Worm (Caenorhabditis elegans) whole organism, L2 larva: ENCODE data around the gene lys-8.

Experiments
- C34F6.9 ChIP-seq: fragments of 150-350 bp; optimal IDR thresholded peaks from 2 replicates; lab custom pipeline; 2014; ENCODE audit warnings: missing biosample characterization, missing genetic modification characterization
- F13H6.1 ChIP-seq: sonication (generic microtip); optimal IDR thresholded peaks from 2 replicates; lab custom pipeline; 2016; ENCODE audit warnings: missing genetic modification characterization, missing compliant biosample characterization
- R02D3.7 ChIP-seq: fragments of 150-350 bp; optimal IDR thresholded peaks from 2 replicates; lab custom pipeline; 2014; ENCODE audit warnings: missing biosample characterization, missing genetic modification characterization
- Y55F3AM.14 ChIP-seq: fragments of 200-800 bp; sonication (Bioruptor generic); optimal IDR thresholded peaks from 2 replicates; lab custom pipeline; 2018; ENCODE audit warnings: mild to moderate bottlenecking, missing genetic modification characterization, missing compliant biosample characterization
- ZK546.5 ChIP-seq: sonication (generic microtip); optimal IDR thresholded peaks from 2 replicates; lab custom pipeline; 2017; ENCODE audit warnings: missing biosample characterization, missing genetic modification characterization
- alr-1 ChIP-seq: fragments of 150-350 bp; optimal IDR thresholded peaks from 2 replicates; lab custom pipeline; 2014; ENCODE audit warnings: missing biosample characterization, missing genetic modification characterization
- aly-2 ChIP-seq: fragments of 150-350 bp; optimal IDR thresholded peaks from 2 replicates; lab custom pipeline; 2014; ENCODE audit warnings: missing biosample characterization, missing genetic modification characterization
- ama-1 ChIP-seq: fragments of 150-350 bp; optimal IDR thresholded peaks from 2 replicates; lab custom pipeline; 2018; ENCODE audit warnings: inconsistent platforms
- blmp-1 ChIP-seq: sonication (generic microtip); optimal IDR thresholded peaks from 2 replicates; lab custom pipeline; 2017; ENCODE audit warnings: missing genetic modification characterization, mild to moderate bottlenecking, missing compliant biosample characterization, antibody characterized with exemption, moderate library complexity; ENCODE audit not compliant: insufficient read depth
- ceh-16 ChIP-seq: fragments of 150-350 bp; optimal IDR thresholded peaks from 2 replicates; lab custom pipeline; 2014; ENCODE audit warnings: missing biosample characterization, missing genetic modification characterization
- ceh-82 ChIP-seq: fragments of 150-350 bp; optimal IDR thresholded peaks from 2 replicates; lab custom pipeline; 2014; ENCODE audit warnings: missing biosample characterization, missing genetic modification characterization
- crh-2 ChIP-seq: sonication (generic microtip); optimal IDR thresholded peaks from 2 replicates; lab custom pipeline; 2017; ENCODE audit warnings: missing biosample characterization, missing genetic modification characterization
- dmd-4 ChIP-seq: sonication (generic microtip); optimal IDR thresholded peaks from 2 replicates; lab custom pipeline; 2017; ENCODE audit warnings: missing biosample characterization, missing genetic modification characterization
- egl-27 ChIP-seq: sonication (generic microtip); optimal IDR thresholded peaks from 3 replicates; lab custom pipeline; 2017; ENCODE audit warnings: missing biosample characterization, missing genetic modification reagents, missing genetic modification characterization
- elt-1 ChIP-seq: fragments of 150-350 bp; optimal IDR thresholded peaks from 2 replicates; lab custom pipeline; 2014; ENCODE audit warnings: missing biosample characterization, missing genetic modification characterization
- elt-3 ChIP-seq: sonication (generic microtip); optimal IDR thresholded peaks from 2 replicates; lab custom pipeline; 2017; ENCODE audit warnings: missing biosample characterization, missing genetic modification characterization
- fos-1 ChIP-seq: fragments of 150-350 bp; optimal IDR thresholded peaks from 2 replicates; lab custom pipeline; 2014; ENCODE audit warnings: missing biosample characterization, missing genetic modification characterization
- gmeb-1 ChIP-seq: fragments of 150-350 bp; optimal IDR thresholded peaks from 2 replicates; lab custom pipeline; 2014; ENCODE audit warnings: missing biosample characterization, missing genetic modification characterization
- lin-11 ChIP-seq: fragments of 150-350 bp; sonication (generic microtip); optimal IDR thresholded peaks from 2 replicates; lab custom pipeline; 2014; ENCODE audit warnings: missing biosample characterization, missing genetic modification characterization, inconsistent platforms, mixed read lengths
- lin-13 ChIP-seq: fragments of 150-350 bp; optimal IDR thresholded peaks from 2 replicates; lab custom pipeline; 2014; ENCODE audit warnings: missing biosample characterization, missing genetic modification reagents, missing genetic modification characterization
- lin-39 ChIP-seq: fragments of 150-350 bp; optimal IDR thresholded peaks from 2 replicates; lab custom pipeline; 2014; ENCODE audit warnings: missing biosample characterization, missing genetic modification reagents, missing genetic modification characterization
- lsy-2 ChIP-seq, 2 experiments: fragments of 150-350 bp in 1 of 2; sonication (generic microtip) in 1 of 2; optimal IDR thresholded peaks; 2 replicates each; lab custom pipeline; 2014 to 2017; ENCODE audit warnings: missing biosample characterization in 2 of 2, missing genetic modification characterization in 2 of 2
- mab-5 ChIP-seq: fragments of 150-350 bp; optimal IDR thresholded peaks from 2 replicates; lab custom pipeline; 2014; ENCODE audit warnings: missing biosample characterization, missing genetic modification characterization
- mbf-1 ChIP-seq: sonication (generic microtip); optimal IDR thresholded peaks from 2 replicates; lab custom pipeline; 2017; ENCODE audit warnings: missing biosample characterization, missing genetic modification characterization
- mdl-1 ChIP-seq, 2 experiments: fragments of 150-350 bp in 1 of 2; sonication (generic microtip) in 1 of 2; optimal IDR thresholded peaks; 2 replicates each; lab custom pipeline; 2017; ENCODE audit warnings: missing biosample characterization in 2 of 2, missing genetic modification characterization in 2 of 2
- nhr-10 ChIP-seq: sonication (generic microtip); optimal IDR thresholded peaks from 2 replicates; lab custom pipeline; 2017; ENCODE audit warnings: missing biosample characterization, missing genetic modification characterization
- nhr-11 ChIP-seq: fragments of 150-350 bp; optimal IDR thresholded peaks from 2 replicates; lab custom pipeline; 2014; ENCODE audit warnings: missing biosample characterization, missing genetic modification characterization
- nhr-12 ChIP-seq: fragments of 150-350 bp; optimal IDR thresholded peaks from 2 replicates; lab custom pipeline; 2014; ENCODE audit warnings: missing biosample characterization, missing genetic modification characterization
- nhr-129 ChIP-seq: fragments of 150-350 bp; optimal IDR thresholded peaks from 2 replicates; lab custom pipeline; 2014; ENCODE audit warnings: missing biosample characterization, missing genetic modification characterization
- nhr-21 ChIP-seq: fragments of 150-350 bp; optimal IDR thresholded peaks from 2 replicates; lab custom pipeline; 2014; ENCODE audit warnings: missing biosample characterization, missing genetic modification characterization
- nhr-23 ChIP-seq: fragments of 150-350 bp; optimal IDR thresholded peaks from 2 replicates; lab custom pipeline; 2014; ENCODE audit warnings: missing biosample characterization, missing genetic modification reagents, missing genetic modification characterization
- nhr-237 ChIP-seq: fragments of 150-350 bp; optimal IDR thresholded peaks from 2 replicates; lab custom pipeline; 2014; ENCODE audit warnings: missing biosample characterization, missing genetic modification characterization
- nhr-25 ChIP-seq: fragments of 150-350 bp; sonication (generic microtip); optimal IDR thresholded peaks from 3 replicates; lab custom pipeline; 2014; ENCODE audit warnings: missing biosample characterization, missing genetic modification characterization
- nhr-6 ChIP-seq: fragments of 150-350 bp; optimal IDR thresholded peaks from 2 replicates; lab custom pipeline; 2014; ENCODE audit warnings: missing biosample characterization, missing genetic modification characterization
- nhr-77 ChIP-seq: fragments of 150-350 bp; optimal IDR thresholded peaks from 2 replicates; lab custom pipeline; 2014; ENCODE audit warnings: missing biosample characterization, missing genetic modification characterization
- peb-1 ChIP-seq: fragments of 150-350 bp; optimal IDR thresholded peaks from 2 replicates; lab custom pipeline; 2014; ENCODE audit warnings: missing biosample characterization, missing genetic modification characterization
- sem-4 ChIP-seq: fragments of 150-350 bp; optimal IDR thresholded peaks from 2 replicates; lab custom pipeline; 2014; ENCODE audit warnings: missing biosample characterization, missing genetic modification reagents, missing genetic modification characterization
- skn-1 ChIP-seq: sonication (generic microtip); optimal IDR thresholded peaks from 2 replicates; lab custom pipeline; 2017; ENCODE audit warnings: missing biosample characterization, missing genetic modification characterization
- sma-3 ChIP-seq: sonication (generic microtip); optimal IDR thresholded peaks from 2 replicates; lab custom pipeline; 2016; ENCODE audit warnings: missing genetic modification reagents, missing genetic modification characterization, missing compliant biosample characterization
- sma-9 ChIP-seq, 2 experiments: fragments of 150-350 bp in 1 of 2; sonication (generic microtip) in 1 of 2; optimal IDR thresholded peaks; 2 replicates each; lab custom pipeline; 2014 to 2016; ENCODE audit warnings: missing genetic modification characterization in 2 of 2, mild to moderate bottlenecking in 1 of 2, missing biosample characterization in 1 of 2, missing compliant biosample characterization in 1 of 2, missing genetic modification reagents in 1 of 2, moderate library complexity in 1 of 2
- snpc-4 ChIP-seq: fragments of 150-350 bp; optimal IDR thresholded peaks from 2 replicates; lab custom pipeline; 2014; ENCODE audit warnings: missing biosample characterization, missing genetic modification characterization
- unc-39 ChIP-seq: fragments of 150-350 bp; optimal IDR thresholded peaks from 2 replicates; lab custom pipeline; 2014; ENCODE audit warnings: missing biosample characterization, missing genetic modification characterization
- unc-55 ChIP-seq: fragments of 150-350 bp; sonication (generic microtip); optimal IDR thresholded peaks from 3 replicates; lab custom pipeline; 2014; ENCODE audit warnings: missing biosample characterization, missing genetic modification reagents, missing genetic modification characterization
- unc-62 ChIP-seq: fragments of 150-350 bp; optimal IDR thresholded peaks from 2 replicates; lab custom pipeline; 2014; ENCODE audit warnings: missing biosample characterization, missing genetic modification reagents, missing genetic modification characterization
- zag-1 ChIP-seq: fragments of 150-350 bp; optimal IDR thresholded peaks from 2 replicates; lab custom pipeline; 2014; ENCODE audit warnings: missing biosample characterization, missing genetic modification characterization
- ztf-1 ChIP-seq: fragments of 200-800 bp; sonication (Bioruptor generic); conservative IDR thresholded peaks from 2 replicates; pipeline ENCODE4 v1.3.6; 2022; ENCODE audit warnings: missing genetic modification characterization, missing compliant biosample characterization
- ztf-11 ChIP-seq: sonication (generic microtip); optimal IDR thresholded peaks from 2 replicates; lab custom pipeline; 2017; ENCODE audit warnings: missing biosample characterization, missing genetic modification characterization
- ztf-4 ChIP-seq: fragments of 150-350 bp; optimal IDR thresholded peaks from 2 replicates; lab custom pipeline; 2014; ENCODE audit warnings: missing biosample characterization, missing genetic modification characterization

The lys-8 gene

DNA sequence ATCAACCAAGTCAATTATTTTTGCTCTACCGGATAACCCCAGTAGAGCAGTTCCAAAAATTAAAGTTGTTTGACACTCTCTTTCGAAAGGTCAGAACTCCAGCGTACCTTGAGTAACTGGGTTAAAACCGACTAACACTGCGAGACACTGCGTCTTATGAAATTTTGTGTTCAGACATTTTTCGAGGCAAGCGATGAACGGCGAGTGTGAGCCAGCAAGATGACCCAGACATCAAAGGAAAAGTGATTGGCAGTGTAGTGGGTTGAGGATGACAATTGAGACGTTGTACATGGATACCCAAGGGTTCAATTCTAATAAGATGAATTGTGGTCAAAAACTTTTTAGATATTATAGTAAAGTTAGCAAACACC lies 41.8 kb upstream of the lys-8 start:
- TF ChIP-seq gmeb-1 (tag; lab: Kevin White, UChicago) (peak; percentile 66), C34F6.9 (tag; lab: Kevin White, UChicago) (no peak), F13H6.1 (tag; lab: Kevin White, UChicago) (no peak), dmd-4 (tag; lab: Kevin White, UChicago) (no peak), nhr-6 (tag; lab: Kevin White, UChicago) (peak; percentile 16), nhr-129 (tag; lab: Kevin White, UChicago) (peak; percentile 89), R02D3.7 (tag; lab: Kevin White, UChicago) (no peak), blmp-1 (tag; lab: Kevin White, UChicago) (no peak), nhr-77 (tag; lab: Kevin White, UChicago) (peak; percentile 6), Y55F3AM.14 (GFP tag; lab: Kevin White, UChicago) (no peak), lin-13 (GFP tag; lab: Kevin White, UChicago) (peak; percentile 27), peb-1 (tag; lab: Kevin White, UChicago) (no peak), ceh-16 (tag; lab: Kevin White, UChicago) (no peak), unc-55 (GFP tag; lab: Kevin White, UChicago) (no peak), elt-3 (tag; lab: Kevin White, UChicago) (no peak), nhr-25 (no peak), ama-1 (lab: Kevin White, UChicago) (peak; percentile 93), unc-39 (tag; lab: Kevin White, UChicago) (no peak), crh-2 (tag; lab: Kevin White, UChicago) (peak; percentile 60), alr-1 (no peak), egl-27 (tag; lab: Kevin White, UChicago) (no peak), snpc-4 (tag; lab: Kevin White, UChicago) (peak; percentile 98), ztf-11 (tag; lab: Kevin White, UChicago) (no peak), mdl-1 (tag; optimal IDR thresholded peaks at IDR 0.05; lab: Kevin White, UChicago) (no peak), nhr-10 (tag; lab: Kevin White, UChicago) (peak; percentile 15), elt-1 (no peak), nhr-12 (tag; lab: Kevin White, UChicago) (no peak), ztf-1 (GFP tag; lab: Robert Waterston, UW) (no peak), ztf-4 (no peak), nhr-237 (tag; lab: Kevin White, UChicago) (no peak), fos-1 (peak; percentile 11), nhr-11 (no peak), nhr-23 (no peak), lin-11 (tag; lab: Kevin White, UChicago) (no peak), nhr-21 (tag; lab: Kevin White, UChicago) (peak; percentile 85), sma-9 (GFP tag; optimal IDR thresholded peaks at IDR 0.05; lab: Kevin White, UChicago) (peak; percentile 76), sma-9 (tag; optimal IDR thresholded peaks at IDR 0.05; lab: Kevin White, UChicago) (no peak), zag-1 (tag; lab: Kevin White, UChicago) (no peak), mab-5 (tag; lab: Kevin White, UChicago) (no peak), ceh-82 (no peak), lin-39 (no peak), mbf-1 (tag; lab: Kevin White, UChicago) (no peak), unc-62 (GFP tag; lab: Kevin White, UChicago) (no peak), skn-1 (tag; lab: Kevin White, UChicago) (no peak), aly-2 (no peak), sma-3 (GFP tag; lab: Kevin White, UChicago) (peak; percentile 66), lsy-2 (tag; optimal IDR thresholded peaks at IDR 0.05; lab: Kevin White, UChicago) (peak in 1 of 2 experiments; percentile 73), sem-4 (no peak), ZK546.5 (tag; lab: Kevin White, UChicago) (no peak)
- TF ChIP-seq, all 48 proteins: peak for 14
